Worm (Caenorhabditis elegans) whole organism, young adult: ENCODE results near the gene fbxb-83.

ENCODE experiments used
- C17E4.6 ChIP-seq: fragments of 200-800 bp; sonication (Bioruptor generic); IDR thresholded peaks from 2 replicates; pipeline ENCODE4 v1.3.6; 2022; ENCODE audit warnings: missing genetic modification reagents, missing genetic modification characterization, missing compliant biosample characterization
- F52B5.7 ChIP-seq: sonication (generic microtip); optimal IDR thresholded peaks from 2 replicates; lab custom pipeline; 2016; ENCODE audit warnings: mild to moderate bottlenecking, missing genetic modification characterization, missing compliant biosample characterization
- T26A5.8 ChIP-seq: sonication (generic microtip); optimal IDR thresholded peaks from 2 replicates; lab custom pipeline; 2016; ENCODE audit warnings: missing genetic modification characterization, missing compliant biosample characterization
- Y67H2A.10 ChIP-seq: fragments of 200-800 bp; sonication (Bioruptor generic); conservative IDR thresholded peaks from 2 replicates; pipeline ENCODE4 v1.3.6; 2022; ENCODE audit warnings: missing genetic modification reagents, missing genetic modification characterization, missing compliant biosample characterization
- aptf-2 ChIP-seq: fragments of 200-800 bp; sonication (Bioruptor generic); conservative IDR thresholded peaks from 2 replicates; pipeline ENCODE4 v1.3.6; 2022; ENCODE audit warnings: missing genetic modification reagents, missing genetic modification characterization, missing compliant biosample characterization
- atf-7 ChIP-seq: sonication (generic microtip); optimal IDR thresholded peaks from 2 replicates; lab custom pipeline; 2017; ENCODE audit warnings: mild to moderate bottlenecking, missing genetic modification characterization, missing compliant biosample characterization
- attf-6 ChIP-seq: fragments of 200-800 bp; sonication (Bioruptor generic); IDR thresholded peaks from 2 replicates; pipeline ENCODE4 v1.3.6; 2022; ENCODE audit warnings: missing genetic modification reagents, missing genetic modification characterization, missing compliant biosample characterization
- bed-1 ChIP-seq: fragments of 200-800 bp; sonication (Bioruptor generic); IDR thresholded peaks from 2 replicates; pipeline ENCODE4 v1.3.6; 2022; ENCODE audit warnings: missing genetic modification reagents, missing genetic modification characterization, missing compliant biosample characterization
- ccch-3 ChIP-seq: fragments of 200-800 bp; sonication (Bioruptor generic); optimal IDR thresholded peaks from 2 replicates; lab custom pipeline; 2018; ENCODE audit warnings: mild to moderate bottlenecking, missing genetic modification characterization, missing compliant biosample characterization
- cebp-2 ChIP-seq: fragments of 200-800 bp; sonication (Bioruptor generic); IDR thresholded peaks from 2 replicates; pipeline ENCODE4 v1.3.6; 2022; ENCODE audit warnings: missing genetic modification characterization, missing compliant biosample characterization
- ceh-79 ChIP-seq: sonication (generic microtip); optimal IDR thresholded peaks from 2 replicates; lab custom pipeline; 2017; ENCODE audit warnings: mild to moderate bottlenecking, missing genetic modification characterization, missing compliant biosample characterization
- die-1 ChIP-seq: sonication (generic microtip); optimal IDR thresholded peaks from 2 replicates; lab custom pipeline; 2016; ENCODE audit warnings: missing genotype, mild to moderate bottlenecking, missing genetic modification characterization, missing compliant biosample characterization
- dox-1 ChIP-seq: fragments of 200-800 bp; sonication (Bioruptor generic); IDR thresholded peaks from 2 replicates; pipeline ENCODE4 v1.3.6; 2022; ENCODE audit warnings: missing genetic modification reagents, missing genetic modification characterization, missing compliant biosample characterization
- dpff-1 ChIP-seq: sonication (generic microtip); optimal IDR thresholded peaks from 2 replicates; lab custom pipeline; 2017; ENCODE audit warnings: mild to moderate bottlenecking, missing genetic modification characterization, missing compliant biosample characterization
- egl-18 ChIP-seq: fragments of 200-800 bp; sonication (Bioruptor generic); IDR thresholded peaks from 2 replicates; pipeline ENCODE4 v1.3.6; 2022; ENCODE audit warnings: missing genetic modification reagents, missing genetic modification characterization, missing compliant biosample characterization
- egl-44 ChIP-seq: fragments of 200-800 bp; sonication (Bioruptor generic); IDR thresholded peaks from 2 replicates; pipeline ENCODE4 v1.3.6; 2022; ENCODE audit warnings: missing genetic modification reagents, missing genetic modification characterization, missing compliant biosample characterization
- egrh-3 ChIP-seq: fragments of 200-800 bp; sonication (Bioruptor generic); IDR thresholded peaks from 2 replicates; pipeline ENCODE4 v1.3.6; 2022; ENCODE audit warnings: missing genetic modification reagents, missing genetic modification characterization, missing compliant biosample characterization
- gei-17 ChIP-seq: fragments of 200-800 bp; sonication (Bioruptor generic); optimal IDR thresholded peaks from 2 replicates; lab custom pipeline; 2018; ENCODE audit warnings: mild to moderate bottlenecking, missing genetic modification characterization, missing compliant biosample characterization
- him-1 ChIP-seq: sonication (generic microtip); optimal IDR thresholded peaks from 2 replicates; lab custom pipeline; 2016; ENCODE audit warnings: missing genotype, missing genetic modification reagents, missing genetic modification characterization, missing compliant biosample characterization
- hlh-12 ChIP-seq: sonication (generic microtip); optimal IDR thresholded peaks from 2 replicates; lab custom pipeline; 2016; ENCODE audit warnings: missing genetic modification characterization, missing compliant biosample characterization
- hlh-26 ChIP-seq: fragments of 200-800 bp; sonication (Bioruptor generic); conservative IDR thresholded peaks from 2 replicates; pipeline ENCODE4 v1.3.6; 2022; ENCODE audit warnings: missing genetic modification reagents, missing genetic modification characterization, missing compliant biosample characterization
- hrde-1 ChIP-seq: sonication (generic microtip); optimal IDR thresholded peaks from 2 replicates; lab custom pipeline; 2016; ENCODE audit warnings: missing genetic modification characterization, mild to moderate bottlenecking, missing compliant biosample characterization, moderate library complexity, missing genotype, missing genetic modification reagents, borderline replicate concordance
- lag-1 ChIP-seq: fragments of 200-800 bp; sonication (Bioruptor generic); IDR thresholded peaks from 2 replicates; pipeline ENCODE4 v1.3.6; 2022; ENCODE audit warnings: missing genetic modification reagents, missing genetic modification characterization, missing compliant biosample characterization
- let-607 ChIP-seq, 2 experiments: fragments of 200-800 bp in 1 of 2; sonication (Bioruptor generic) in 1 of 2; sonication (generic microtip) in 1 of 2; optimal IDR thresholded peaks; 2 replicates each; lab custom pipeline; 2016 to 2018; ENCODE audit warnings: mild to moderate bottlenecking in 2 of 2, missing compliant biosample characterization in 2 of 2, missing genetic modification characterization in 2 of 2, moderate library complexity in 2 of 2, missing genotype in 1 of 2
- lsy-27 ChIP-seq: sonication (generic microtip); optimal IDR thresholded peaks from 2 replicates; lab custom pipeline; 2017; ENCODE audit warnings: missing genetic modification characterization, mild to moderate bottlenecking, missing compliant biosample characterization, antibody characterized with exemption, missing genotype, borderline replicate concordance; ENCODE audit not compliant: insufficient read depth
- mcd-1 ChIP-seq: fragments of 200-800 bp; sonication (Bioruptor generic); IDR thresholded peaks from 2 replicates; pipeline ENCODE4 v1.3.6; 2022; ENCODE audit warnings: missing genetic modification reagents, missing genetic modification characterization, missing compliant biosample characterization
- mes-4 ChIP-seq: sonication (generic microtip); optimal IDR thresholded peaks from 2 replicates; lab custom pipeline; 2016; ENCODE audit warnings: missing genotype, missing genetic modification characterization, missing compliant biosample characterization
- mxl-1 ChIP-seq: sonication (generic microtip); optimal IDR thresholded peaks from 2 replicates; lab custom pipeline; 2016; ENCODE audit warnings: missing genetic modification characterization, missing compliant biosample characterization
- nfya-2 ChIP-seq: fragments of 200-800 bp; sonication (Bioruptor generic); IDR thresholded peaks from 2 replicates; pipeline ENCODE4 v1.3.6; 2022; ENCODE audit warnings: missing genetic modification reagents, missing genetic modification characterization, missing compliant biosample characterization
- nhr-120 ChIP-seq: fragments of 200-800 bp; sonication (Bioruptor generic); IDR thresholded peaks from 2 replicates; pipeline ENCODE4 v1.3.6; 2022; ENCODE audit warnings: missing genetic modification characterization, missing compliant biosample characterization
- pbrm-1 ChIP-seq: fragments of 200-800 bp; sonication (Bioruptor generic); IDR thresholded peaks from 2 replicates; pipeline ENCODE4 v1.3.6; 2022; ENCODE audit warnings: missing genetic modification reagents, missing genetic modification characterization, missing compliant biosample characterization
- rpc-1 ChIP-seq, 2 experiments: fragments of 150-350 bp in 1 of 2; sonication (generic microtip) in 1 of 2; optimal IDR thresholded peaks; 2 replicates each; lab custom pipeline; 2014 to 2018; ENCODE audit warnings: missing biosample characterization in 1 of 2, missing genetic modification characterization in 1 of 2, missing genetic modification reagents in 1 of 2, missing genotype in 1 of 2
- sdz-38 ChIP-seq: sonication (generic microtip); optimal IDR thresholded peaks from 2 replicates; lab custom pipeline; 2016; ENCODE audit warnings: missing genotype, missing genetic modification characterization, missing compliant biosample characterization
- zfh-2 ChIP-seq: fragments of 200-800 bp; sonication (Bioruptor generic); conservative IDR thresholded peaks from 2 replicates; pipeline ENCODE4 v1.3.6; 2022; ENCODE audit warnings: missing genetic modification reagents, missing genetic modification characterization, missing compliant biosample characterization
- ztf-6 ChIP-seq: fragments of 200-800 bp; sonication (Bioruptor generic); IDR thresholded peaks from 2 replicates; pipeline ENCODE4 v1.3.6; 2022; ENCODE audit warnings: missing genetic modification reagents, missing genetic modification characterization, missing compliant biosample characterization

fbxb-83 gene

DNA sequence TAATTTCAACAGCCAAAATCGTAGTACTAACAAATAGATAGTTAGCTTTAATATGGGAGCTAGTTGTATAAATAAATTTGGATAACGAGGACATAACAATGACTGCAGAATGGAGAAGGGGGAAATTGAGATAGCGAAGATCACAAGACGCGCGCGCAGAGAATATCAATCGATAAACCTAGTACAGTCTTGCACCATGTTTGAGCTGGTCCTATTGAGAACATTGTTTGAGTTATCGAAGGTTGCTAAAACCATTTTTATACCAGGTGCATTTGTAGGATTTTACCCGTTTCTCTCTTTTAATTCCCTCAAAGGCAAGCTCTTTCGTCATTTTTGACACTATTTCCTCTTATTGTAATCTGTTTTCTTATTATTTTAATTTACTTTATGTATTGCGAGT, 26.6 kb upstream of the fbxb-83 start, which contains the start of the genes F40G9.9 and F40G9.12:
TSS of gene F40G9.9 (minus strand) at position 101 of the 400 bp plus-strand sequence.
TSS of gene F40G9.12 (plus strand) at position 231 of the 400 bp plus-strand sequence.
- no peak for TF ChIP-seq bed-1 (GFP tag; lab: Robert Waterston, UW)
- no peak for TF ChIP-seq ztf-6 (GFP tag; lab: Robert Waterston, UW)
- no peak for TF ChIP-seq cebp-2 (GFP tag; lab: Robert Waterston, UW)
- TF ChIP-seq mes-4, result no peak
- no peak for TF ChIP-seq aptf-2 (GFP tag; lab: Robert Waterston, UW)
- TF ChIP-seq ceh-79 (tag; lab: Kevin White, UChicago), result no peak
- no peak for TF ChIP-seq rpc-1 (optimal IDR thresholded peaks at IDR 0.05; lab: Kevin White, UChicago)
- TF ChIP-seq rpc-1 (tag; optimal IDR thresholded peaks at IDR 0.05; lab: Kevin White, UChicago), result no peak
- no peak for TF ChIP-seq C17E4.6 (GFP tag; lab: Robert Waterston, UW)

DNA sequence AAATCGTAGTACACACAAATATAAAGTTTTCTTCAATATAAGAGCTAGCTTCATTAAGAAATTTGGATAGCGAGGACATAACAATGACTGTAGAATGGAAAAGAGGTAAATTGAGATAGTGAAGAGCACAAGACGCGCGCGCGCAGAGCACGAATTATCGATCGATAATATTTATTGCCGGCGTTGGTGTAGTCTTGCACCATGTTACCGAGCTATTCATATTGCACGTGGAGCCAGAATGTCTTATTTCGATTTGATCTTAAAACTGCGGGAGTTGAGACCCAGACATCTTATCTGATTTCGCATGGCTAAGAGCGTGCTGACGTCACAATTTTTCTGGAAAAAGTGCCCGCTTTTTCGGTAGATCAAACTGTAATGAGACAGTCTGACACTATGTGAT, 24.5 kb upstream of the fbxb-83 start, which contains the start of gene F40G9.18:
TSS of gene F40G9.18 (minus strand) at position 101 of the 400 bp plus-strand sequence.
- TF ChIP-seq T26A5.8 (tag; lab: Kevin White, UChicago) (no peak), gei-17 (GFP tag; lab: Kevin White, UChicago) (no peak)
- TF ChIP-seq, all 124 proteins: peak for 0

DNA sequence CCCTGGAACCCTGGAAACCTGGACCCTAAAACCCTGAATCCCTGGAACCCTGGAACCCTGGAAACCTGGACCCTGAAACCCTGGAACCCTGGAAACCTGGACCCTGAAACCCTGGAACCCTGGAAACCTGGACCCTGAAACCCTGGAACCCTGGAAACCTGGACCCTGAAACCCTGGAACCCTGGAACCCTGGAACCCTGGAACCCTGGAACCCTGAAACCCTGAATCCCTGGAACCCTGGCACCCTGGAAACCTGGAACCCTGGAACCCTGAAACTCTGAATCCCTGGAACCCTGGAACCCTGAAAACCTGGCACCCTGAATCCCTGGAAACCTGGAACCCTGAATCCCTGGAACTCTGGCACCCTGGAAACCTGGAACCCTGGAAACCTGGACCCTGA, 23.4 kb upstream of the fbxb-83 start:
- TF ChIP-seq zfh-2 (GFP tag; lab: Robert Waterston, UW) (peak; percentile 82), egrh-3 (peak; percentile 85)
- TF ChIP-seq, all 124 proteins: peak for 2; not testable (repeated sequence) for 122

DNA sequence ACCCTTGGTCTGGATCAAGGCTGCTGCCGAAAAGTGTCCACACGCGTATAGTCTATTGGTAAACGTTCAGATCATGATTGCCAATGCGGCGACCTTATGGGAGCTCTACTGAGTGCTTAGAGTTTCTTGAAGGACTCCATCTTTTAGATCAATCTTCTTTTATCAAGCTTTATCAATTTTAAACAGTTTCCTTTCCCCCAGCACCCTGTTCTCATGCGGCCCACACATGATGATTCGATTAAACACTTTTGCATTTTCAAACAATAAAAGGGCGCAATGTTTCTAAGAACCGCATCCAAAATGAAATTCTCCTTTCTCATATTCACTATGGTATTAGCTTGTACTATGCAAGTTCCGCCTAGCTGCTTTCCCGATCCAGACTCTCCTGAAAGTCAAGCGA, 20.4 kb upstream of the fbxb-83 start, which contains the start of gene F40G9.7:
TSS of gene F40G9.7 (plus strand) at position 301 of the 400 bp plus-strand sequence.
- TF ChIP-seq die-1 (no peak), sdz-38 (tag; lab: Kevin White, UChicago) (no peak), dpff-1 (no peak), him-1 (tag; lab: Kevin White, UChicago) (no peak), hlh-26 (GFP tag; lab: Robert Waterston, UW) (no peak), C17E4.6 (GFP tag; lab: Robert Waterston, UW) (no peak), hlh-12 (tag; lab: Kevin White, UChicago) (no peak), lsy-27 (tag; lab: Kevin White, UChicago) (no peak), hrde-1 (no peak), nfya-2 (GFP tag; lab: Robert Waterston, UW) (no peak), mxl-1 (tag; lab: Kevin White, UChicago) (no peak), nhr-120 (GFP tag; lab: Robert Waterston, UW) (no peak), ccch-3 (GFP tag; lab: Kevin White, UChicago) (no peak), let-607 (tag; optimal IDR thresholded peaks at IDR 0.05; lab: Kevin White, UChicago) (no peak), atf-7 (no peak), attf-6 (GFP tag; lab: Robert Waterston, UW) (no peak), pbrm-1 (no peak), egl-44 (GFP tag; lab: Robert Waterston, UW) (no peak)

DNA sequence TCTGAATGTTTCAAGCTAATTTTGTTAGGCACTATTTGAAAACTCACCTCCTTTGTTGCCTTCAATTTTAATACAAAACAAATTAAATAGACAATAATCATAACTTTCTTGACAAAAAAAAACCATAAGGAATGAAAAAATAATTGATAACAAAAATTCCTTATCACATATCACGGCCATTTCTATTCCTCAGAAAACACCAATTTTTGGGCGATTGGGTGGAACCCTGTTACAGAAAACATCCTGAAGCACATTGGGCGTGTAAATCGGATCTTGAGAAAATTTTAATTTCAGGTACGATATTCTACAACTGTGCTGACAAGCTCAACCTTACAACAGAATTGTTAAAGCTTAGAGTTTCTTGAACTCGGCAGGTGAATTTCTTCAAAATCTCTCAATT, 19.8 kb upstream of the fbxb-83 start, which contains the start of gene F40G9.8:
TSS of gene F40G9.8 (minus strand) at position 101 of the 400 bp plus-strand sequence.
- TF ChIP-seq Y67H2A.10 (GFP tag; lab: Robert Waterston, UW), result no peak
- TF ChIP-seq lag-1 (GFP tag; lab: Robert Waterston, UW), result no peak
- no peak for TF ChIP-seq mcd-1 (GFP tag; lab: Robert Waterston, UW)
- TF ChIP-seq F52B5.7 (tag; lab: Kevin White, UChicago), result no peak
- TF ChIP-seq dox-1 (GFP tag; lab: Robert Waterston, UW), result no peak
- no peak for TF ChIP-seq egl-18
- TF ChIP-seq, all 124 proteins: peak for 0
